Fruit fly (Drosophila melanogaster) whole organism, prepupa: ENCODE data around the gene CG34456.

Experiments
- Blimp-1 ChIP-seq: fragments of 200-800 bp; sonication (Bioruptor generic); optimal IDR thresholded peaks from 3 replicates; lab custom pipeline; 2017; ENCODE audit warnings: missing biosample characterization, missing genetic modification characterization, mild to moderate bottlenecking, moderate library complexity, missing genetic modification reagents
- CG10631 ChIP-seq: fragments of 200-800 bp; sonication (Bioruptor generic); optimal IDR thresholded peaks from 2 replicates; lab custom pipeline; 2016; ENCODE audit warnings: missing biosample characterization, missing genetic modification characterization
- CG11294 ChIP-seq: fragments of 200-800 bp; sonication (Bioruptor generic); IDR thresholded peaks from 2 replicates; pipeline ENCODE4 v1.3.6; 2022; ENCODE audit warnings: missing biosample characterization, missing genetic modification characterization
- CG34406 ChIP-seq: fragments of 200-800 bp; sonication (Bioruptor generic); optimal IDR thresholded peaks from 3 replicates; lab custom pipeline; 2016; ENCODE audit warnings: missing biosample characterization, missing genetic modification characterization
- Eip78C ChIP-seq: fragments of 200-800 bp; sonication (Bioruptor generic); peaks from one replicate; lab custom pipeline; 2016; ENCODE audit warnings: missing biosample characterization, missing genetic modification characterization
- Ets21C ChIP-seq: fragments of 200-800 bp; sonication (Bioruptor generic); optimal IDR thresholded peaks from 3 replicates; lab custom pipeline; 2016; ENCODE audit warnings: missing biosample characterization, missing genetic modification characterization
- Gug ChIP-seq: fragments of 200-800 bp; sonication (Bioruptor generic); IDR thresholded peaks from 2 replicates; pipeline ENCODE4 v1.3.6; 2022; ENCODE audit warnings: missing biosample characterization, missing genetic modification characterization
- OdsH ChIP-seq: fragments of 200-800 bp; sonication (Bioruptor generic); optimal IDR thresholded peaks from 3 replicates; lab custom pipeline; 2016; ENCODE audit warnings: missing biosample characterization, missing genetic modification characterization
- Smox ChIP-seq: fragments of 200-800 bp; sonication (Bioruptor generic); optimal IDR thresholded peaks from 3 replicates; lab custom pipeline; 2016; ENCODE audit warnings: missing biosample characterization, missing genetic modification characterization
- Sox102F ChIP-seq: fragments of 200-800 bp; sonication (Bioruptor generic); optimal IDR thresholded peaks from 2 replicates; lab custom pipeline; 2016; ENCODE audit warnings: missing biosample characterization, mild to moderate bottlenecking, missing genetic modification characterization
- cyc ChIP-seq: fragments of 200-800 bp; sonication (Bioruptor generic); optimal IDR thresholded peaks from 3 replicates; lab custom pipeline; 2016; ENCODE audit warnings: missing biosample characterization, missing genetic modification characterization

- TF ChIP-seq Sox102F (GFP tag; lab: Kevin White, UChicago) (no peak), Ets21C (GFP tag; lab: Kevin White, UChicago) (no peak), Smox (GFP tag; lab: Kevin White, UChicago) (no peak), Blimp-1 (GFP tag; lab: Kevin White, UChicago) (no peak), CG34406 (GFP tag; lab: Kevin White, UChicago) (no peak), cyc (GFP tag; lab: Kevin White, UChicago) (no peak), CG10631 (no peak), Gug (no peak), Eip78C (GFP tag; lab: Kevin White, UChicago) (no peak), CG11294 (no peak), OdsH (no peak)
Observed at dm6 chr3L:9368665-9369064, 6.8 kb downstream of the CG34456 start.
